Fruit fly (Drosophila melanogaster) whole organism, prepupa: ENCODE results near the gene CG32354.

Source experiments
- Blimp-1 ChIP-seq: fragments of 200-800 bp; sonication (Bioruptor generic); optimal IDR thresholded peaks from 3 replicates; lab custom pipeline; 2017; ENCODE audit warnings: missing biosample characterization, missing genetic modification characterization, mild to moderate bottlenecking, moderate library complexity, missing genetic modification reagents
- CG10631 ChIP-seq: fragments of 200-800 bp; sonication (Bioruptor generic); optimal IDR thresholded peaks from 2 replicates; lab custom pipeline; 2016; ENCODE audit warnings: missing biosample characterization, missing genetic modification characterization
- CG10669 ChIP-seq: fragments of 200-800 bp; sonication (Bioruptor generic); optimal IDR thresholded peaks from 3 replicates; lab custom pipeline; 2018; ENCODE audit warnings: missing biosample characterization, mild to moderate bottlenecking, missing genetic modification characterization, moderate library complexity
- CG11294 ChIP-seq: fragments of 200-800 bp; sonication (Bioruptor generic); IDR thresholded peaks from 2 replicates; pipeline ENCODE4 v1.3.6; 2022; ENCODE audit warnings: missing biosample characterization, missing genetic modification characterization
- CG11762 ChIP-seq: fragments of 200-800 bp; sonication (Bioruptor generic); optimal IDR thresholded peaks from 3 replicates; lab custom pipeline; 2016; ENCODE audit warnings: missing biosample characterization, missing genetic modification characterization; ENCODE audit not compliant: insufficient read depth
- CG11902 ChIP-seq: fragments of 200-800 bp; sonication (Bioruptor generic); optimal IDR thresholded peaks from 3 replicates; lab custom pipeline; 2016; ENCODE audit warnings: missing biosample characterization, missing genetic modification characterization
- CG15336 ChIP-seq: fragments of 200-800 bp; sonication (Bioruptor generic); IDR thresholded peaks from 2 replicates; pipeline ENCODE4 v1.3.6; 2022; ENCODE audit warnings: missing biosample characterization, missing genetic modification characterization
- CG16779 ChIP-seq: fragments of 200-800 bp; sonication (Bioruptor generic); optimal IDR thresholded peaks from 3 replicates; lab custom pipeline; 2017; ENCODE audit warnings: missing biosample characterization, mild to moderate bottlenecking, missing genetic modification characterization
- CG3032 ChIP-seq: fragments of 200-800 bp; optimal IDR thresholded peaks from 2 replicates; lab custom pipeline; 2019; ENCODE audit warnings: missing biosample characterization, mild to moderate bottlenecking, missing genetic modification characterization, moderate library complexity
- CG32006 ChIP-seq: fragments of 200-800 bp; sonication (Bioruptor generic); optimal IDR thresholded peaks from 3 replicates; lab custom pipeline; 2017; ENCODE audit warnings: missing biosample characterization, mild to moderate bottlenecking, missing genetic modification characterization
- CG34406 ChIP-seq: fragments of 200-800 bp; sonication (Bioruptor generic); optimal IDR thresholded peaks from 3 replicates; lab custom pipeline; 2016; ENCODE audit warnings: missing biosample characterization, missing genetic modification characterization
- CG3919 ChIP-seq: fragments of 200-800 bp; sonication (Bioruptor generic); optimal IDR thresholded peaks from 3 replicates; lab custom pipeline; 2016; ENCODE audit warnings: missing biosample characterization, missing genetic modification characterization
- CG4318 ChIP-seq: fragments of 200-800 bp; sonication (Bioruptor generic); optimal IDR thresholded peaks from 3 replicates; lab custom pipeline; 2017; ENCODE audit warnings: missing biosample characterization, mild to moderate bottlenecking, missing genetic modification characterization
- CG6163 ChIP-seq: fragments of 200-800 bp; sonication (Bioruptor generic); IDR thresholded peaks from 3 replicates; pipeline ENCODE4 v1.3.6; 2022; ENCODE audit warnings: missing biosample characterization, missing genetic modification characterization
- CG6276 ChIP-seq: fragments of 200-800 bp; sonication (Bioruptor generic); optimal IDR thresholded peaks from 2 replicates; lab custom pipeline; 2017; ENCODE audit warnings: missing biosample characterization, mild to moderate bottlenecking, missing genetic modification characterization
- CG6792 ChIP-seq: fragments of 200-800 bp; sonication (Bioruptor generic); optimal IDR thresholded peaks from 3 replicates; lab custom pipeline; 2016; ENCODE audit warnings: missing biosample characterization, missing genetic modification characterization
- CG6808 ChIP-seq: fragments of 200-800 bp; sonication (Bioruptor generic); optimal IDR thresholded peaks from 3 replicates; lab custom pipeline; 2017; ENCODE audit warnings: missing biosample characterization, missing genetic modification characterization, mild to moderate bottlenecking, moderate library complexity, missing genetic modification reagents
- CG7368 ChIP-seq: fragments of 200-800 bp; sonication (Bioruptor generic); optimal IDR thresholded peaks from 3 replicates; lab custom pipeline; 2016; ENCODE audit warnings: missing biosample characterization, missing genetic modification characterization
- CG8319 ChIP-seq: fragments of 200-800 bp; sonication (Bioruptor generic); optimal IDR thresholded peaks from 3 replicates; lab custom pipeline; 2016; ENCODE audit warnings: missing biosample characterization, missing genetic modification characterization
- CG9139 ChIP-seq: fragments of 200-800 bp; sonication (Bioruptor generic); optimal IDR thresholded peaks from 3 replicates; lab custom pipeline; 2017; ENCODE audit warnings: missing biosample characterization, mild to moderate bottlenecking, missing genetic modification characterization
- Eip75B ChIP-seq: fragments of 200-800 bp; sonication (Bioruptor generic); optimal IDR thresholded peaks from 3 replicates; lab custom pipeline; 2016; ENCODE audit warnings: missing biosample characterization, missing genetic modification characterization
- Eip93F ChIP-seq: fragments of 200-800 bp; sonication (Bioruptor generic); optimal IDR thresholded peaks from 2 replicates; lab custom pipeline; 2016; ENCODE audit warnings: missing biosample characterization, mild to moderate bottlenecking, missing genetic modification characterization
- Ets21C ChIP-seq: fragments of 200-800 bp; sonication (Bioruptor generic); optimal IDR thresholded peaks from 3 replicates; lab custom pipeline; 2016; ENCODE audit warnings: missing biosample characterization, missing genetic modification characterization
- Ets96B ChIP-seq: fragments of 200-800 bp; optimal IDR thresholded peaks from 2 replicates; lab custom pipeline; 2019; ENCODE audit warnings: missing biosample characterization, mild to moderate bottlenecking, missing genetic modification characterization, moderate library complexity
- Gug ChIP-seq: fragments of 200-800 bp; sonication (Bioruptor generic); IDR thresholded peaks from 2 replicates; pipeline ENCODE4 v1.3.6; 2022; ENCODE audit warnings: missing biosample characterization, missing genetic modification characterization
- Hr38 ChIP-seq: sonication (Bioruptor generic); optimal IDR thresholded peaks from 2 replicates; lab custom pipeline; 2016; ENCODE audit warnings: missing biosample characterization, missing genetic modification characterization
- Hr39 ChIP-seq: fragments of 200-800 bp; sonication (Bioruptor generic); optimal IDR thresholded peaks from 2 replicates; lab custom pipeline; 2016; ENCODE audit warnings: missing biosample characterization, missing genetic modification characterization
- Lpt ChIP-seq: fragments of 200-800 bp; sonication (Bioruptor generic); optimal IDR thresholded peaks from 3 replicates; lab custom pipeline; 2016; ENCODE audit warnings: missing biosample characterization, missing genetic modification characterization
- Met ChIP-seq: fragments of 200-800 bp; sonication (Bioruptor generic); optimal IDR thresholded peaks from 3 replicates; lab custom pipeline; 2016; ENCODE audit warnings: missing biosample characterization, missing genetic modification characterization
- Smox ChIP-seq: fragments of 200-800 bp; sonication (Bioruptor generic); optimal IDR thresholded peaks from 3 replicates; lab custom pipeline; 2016; ENCODE audit warnings: missing biosample characterization, missing genetic modification characterization
- Sox102F ChIP-seq: fragments of 200-800 bp; sonication (Bioruptor generic); optimal IDR thresholded peaks from 2 replicates; lab custom pipeline; 2016; ENCODE audit warnings: missing biosample characterization, mild to moderate bottlenecking, missing genetic modification characterization
- Sox14 ChIP-seq: fragments of 200-800 bp; sonication (Bioruptor generic); optimal IDR thresholded peaks from 3 replicates; lab custom pipeline; 2016; ENCODE audit warnings: missing biosample characterization, missing genetic modification characterization
- Sox15 ChIP-seq: fragments of 200-800 bp; sonication (Bioruptor generic); optimal IDR thresholded peaks from 3 replicates; lab custom pipeline; 2016; ENCODE audit warnings: missing biosample characterization, missing genetic modification characterization
- achi ChIP-seq: fragments of 200-800 bp; sonication (Bioruptor generic); optimal IDR thresholded peaks from 3 replicates; lab custom pipeline; 2016; ENCODE audit warnings: missing biosample characterization, missing genetic modification characterization
- acj6 ChIP-seq: fragments of 200-800 bp; sonication (Bioruptor generic); optimal IDR thresholded peaks from 3 replicates; lab custom pipeline; 2016; ENCODE audit warnings: missing biosample characterization, missing genetic modification characterization
- cyc ChIP-seq: fragments of 200-800 bp; sonication (Bioruptor generic); optimal IDR thresholded peaks from 3 replicates; lab custom pipeline; 2016; ENCODE audit warnings: missing biosample characterization, missing genetic modification characterization
- dac ChIP-seq: fragments of 200-800 bp; sonication (Bioruptor generic); optimal IDR thresholded peaks from 2 replicates; lab custom pipeline; 2017; ENCODE audit warnings: missing biosample characterization, mild to moderate bottlenecking, missing genetic modification characterization
- eg ChIP-seq: fragments of 200-800 bp; sonication (Bioruptor generic); IDR thresholded peaks from 3 replicates; pipeline ENCODE4 v1.3.6; 2022; ENCODE audit warnings: missing biosample characterization, missing genetic modification characterization
- esn ChIP-seq: fragments of 200-800 bp; sonication (Bioruptor generic); optimal IDR thresholded peaks from 2 replicates; lab custom pipeline; 2016; ENCODE audit warnings: missing biosample characterization, mild to moderate bottlenecking, missing genetic modification characterization, moderate library complexity
- fd59A ChIP-seq: fragments of 200-800 bp; sonication (Bioruptor generic); optimal IDR thresholded peaks from 2 replicates; lab custom pipeline; 2017; ENCODE audit warnings: missing biosample characterization, mild to moderate bottlenecking, missing genetic modification characterization, missing genetic modification reagents
- fd85E ChIP-seq: fragments of 200-800 bp; sonication (Bioruptor generic); optimal IDR thresholded peaks from 3 replicates; lab custom pipeline; 2016; ENCODE audit warnings: missing biosample characterization, missing genetic modification characterization
- fkh ChIP-seq: fragments of 200-800 bp; sonication (Bioruptor generic); optimal IDR thresholded peaks from 3 replicates; lab custom pipeline; 2017; ENCODE audit warnings: missing biosample characterization, mild to moderate bottlenecking, missing genetic modification characterization, moderate library complexity
- lz ChIP-seq: fragments of 200-800 bp; sonication (Bioruptor generic); optimal IDR thresholded peaks from 3 replicates; lab custom pipeline; 2016; ENCODE audit warnings: missing biosample characterization, missing genetic modification characterization
- net ChIP-seq: fragments of 200-800 bp; sonication (Bioruptor generic); optimal IDR thresholded peaks from 3 replicates; lab custom pipeline; 2016; ENCODE audit warnings: missing biosample characterization, missing genetic modification characterization
- pdm3 ChIP-seq: fragments of 200-800 bp; sonication (Bioruptor generic); optimal IDR thresholded peaks from 3 replicates; lab custom pipeline; 2016; ENCODE audit warnings: missing biosample characterization, missing genetic modification characterization
- salr ChIP-seq, 2 experiments: fragments of 200-800 bp; sonication (Bioruptor generic); optimal IDR thresholded peaks; 3 replicates each; lab custom pipeline; 2016 to 2018; ENCODE audit warnings: missing biosample characterization in 2 of 2, missing genetic modification characterization in 2 of 2, mild to moderate bottlenecking in 1 of 2
- spab ChIP-seq: fragments of 200-800 bp; sonication (Bioruptor generic); optimal IDR thresholded peaks from 2 replicates; lab custom pipeline; 2017; ENCODE audit warnings: missing biosample characterization, mild to moderate bottlenecking, missing genetic modification characterization, missing genetic modification reagents
- ss ChIP-seq, 2 experiments: fragments of 200-800 bp; sonication (Bioruptor generic); optimal IDR thresholded peaks; 2 replicates in 1 of 2; 3 replicates in 1 of 2; lab custom pipeline; 2017 to 2018; ENCODE audit warnings: mild to moderate bottlenecking in 2 of 2, missing biosample characterization in 2 of 2, missing genetic modification characterization in 2 of 2, moderate library complexity in 1 of 2
- svp ChIP-seq: fragments of 200-800 bp; sonication (Bioruptor generic); peaks from one replicate; lab custom pipeline; 2016; ENCODE audit warnings: missing biosample characterization, missing genetic modification characterization
- topi ChIP-seq: fragments of 200-800 bp; sonication (Bioruptor generic); optimal IDR thresholded peaks from 3 replicates; lab custom pipeline; 2016; ENCODE audit warnings: missing biosample characterization, missing genetic modification characterization
- vri ChIP-seq: fragments of 200-800 bp; sonication (Bioruptor generic); optimal IDR thresholded peaks from 3 replicates; lab custom pipeline; 2016; ENCODE audit warnings: missing biosample characterization, mild to moderate bottlenecking, missing genetic modification characterization

The CG32354 gene

dm6 chr3L:8421808-8422586 lies at the start of gene CG32354:
Gene CG32354 (minus strand): TSS chr3L:8422205.
- TF ChIP-seq CG32006 (GFP tag; lab: Kevin White, UChicago): peak; percentile 90
- TF ChIP-seq CG11902 (GFP tag; lab: Kevin White, UChicago): no peak
- TF ChIP-seq net (GFP tag; lab: Kevin White, UChicago): peak; percentile 21
- TF ChIP-seq fd85E (GFP tag; lab: Kevin White, UChicago): no peak
- peak; percentile 63; the same call in 2 of the 3 replicates for TF ChIP-seq CG6163 (GFP tag; lab: Robert Waterston, UW)
- peak; percentile 27 for TF ChIP-seq CG10631 (GFP tag; lab: Kevin White, UChicago)
- peak; percentile 22 for TF ChIP-seq Met (GFP tag; lab: Kevin White, UChicago)
- TF ChIP-seq ss (GFP tag; optimal IDR thresholded peaks at IDR 0.05; lab: Kevin White, UChicago): peak; percentile 21 to 65
- TF ChIP-seq eg: 0 out of 3 replicates have a peak, but pooled peaks have one; percentile 43
- no peak for TF ChIP-seq Hr38 (GFP tag; lab: Kevin White, UChicago)
- peak; percentile 5 for TF ChIP-seq Eip75B (GFP tag; lab: Kevin White, UChicago)
- TF ChIP-seq CG8319 (GFP tag; lab: Kevin White, UChicago): no peak
- peak; percentile 25 for TF ChIP-seq CG6808 (GFP tag; lab: Kevin White, UChicago)
- TF ChIP-seq Sox15 (GFP tag; lab: Kevin White, UChicago): no peak
- TF ChIP-seq fkh (GFP tag; lab: Kevin White, UChicago): no peak
- TF ChIP-seq acj6: peak; percentile 28
- TF ChIP-seq CG11762: no peak
- TF ChIP-seq salr (GFP tag; optimal IDR thresholded peaks at IDR 0.05; lab: Kevin White, UChicago): peak in 1 of 2 experiments; percentile 25
- 0 out of 2 replicates have a peak, but pooled peaks have one; percentile 30 for TF ChIP-seq CG15336 (GFP tag; lab: Robert Waterston, UW)
- TF ChIP-seq CG10669: no peak
- peak; percentile 16 for TF ChIP-seq CG34406 (GFP tag; lab: Kevin White, UChicago)
- TF ChIP-seq pdm3 (GFP tag; lab: Kevin White, UChicago): no peak
- TF ChIP-seq Ets21C (GFP tag; lab: Kevin White, UChicago): no peak
- peak; percentile 14 for TF ChIP-seq Sox14
- no peak for TF ChIP-seq vri
- TF ChIP-seq Smox (GFP tag; lab: Kevin White, UChicago): no peak
- TF ChIP-seq dac (GFP tag; lab: Kevin White, UChicago): peak; percentile 53
- TF ChIP-seq CG3032 (tag; lab: Kevin White, UChicago): peak; percentile 4
- TF ChIP-seq CG4318 (GFP tag; lab: Kevin White, UChicago): peak; percentile 75
- TF ChIP-seq CG9139 (GFP tag; lab: Kevin White, UChicago): peak; percentile 10
- TF ChIP-seq achi (GFP tag; lab: Kevin White, UChicago): peak; percentile 5
- no peak for TF ChIP-seq fd59A (GFP tag; lab: Kevin White, UChicago)
- TF ChIP-seq CG3919 (GFP tag; lab: Kevin White, UChicago): peak; percentile 30
- TF ChIP-seq esn (GFP tag; lab: Kevin White, UChicago): peak; percentile 16
- TF ChIP-seq cyc (GFP tag; lab: Kevin White, UChicago): no peak
- peak; percentile 53 for TF ChIP-seq svp (GFP tag; lab: Kevin White, UChicago)
- TF ChIP-seq Lpt (GFP tag; lab: Kevin White, UChicago): no peak
- no peak for TF ChIP-seq Eip93F
- TF ChIP-seq CG11294 (GFP tag; lab: Robert Waterston, UW): no peak
- no peak for TF ChIP-seq Blimp-1
- peak; percentile 25 for TF ChIP-seq topi (GFP tag; lab: Kevin White, UChicago)
- no peak for TF ChIP-seq Hr39 (GFP tag; lab: Kevin White, UChicago)
- peak; percentile 17 for TF ChIP-seq Sox102F (GFP tag; lab: Kevin White, UChicago)
- no peak for TF ChIP-seq spab
- peak; percentile 68 for TF ChIP-seq CG6276
- no peak for TF ChIP-seq Ets96B
- TF ChIP-seq CG16779: no peak
- no peak for TF ChIP-seq lz (GFP tag; lab: Kevin White, UChicago)
- no peak for TF ChIP-seq Gug (GFP tag; lab: Robert Waterston, UW)
- TF ChIP-seq CG6792 (GFP tag; lab: Kevin White, UChicago): no peak
- TF ChIP-seq CG7368 (GFP tag; lab: Kevin White, UChicago): no peak
